Worm (Caenorhabditis elegans) whole organism, young adult: ENCODE results near the gene ptr-15.

Source experiments
- B0019.2 ChIP-seq: fragments of 200-800 bp; sonication (Bioruptor generic); conservative IDR thresholded peaks from 2 replicates; pipeline ENCODE4 v1.3.6; 2022; ENCODE audit warnings: missing genetic modification reagents, missing genetic modification characterization, missing compliant biosample characterization
- C06A6.2 ChIP-seq: fragments of 200-800 bp; sonication (Bioruptor generic); conservative IDR thresholded peaks from 2 replicates; pipeline ENCODE4 v1.3.6; 2022; ENCODE audit warnings: missing genetic modification characterization, missing compliant biosample characterization
- F37B4.10 ChIP-seq: fragments of 200-800 bp; sonication (Bioruptor generic); IDR thresholded peaks from 2 replicates; pipeline ENCODE4 v1.3.6; 2022; ENCODE audit warnings: missing genetic modification characterization, missing compliant biosample characterization
- F49E8.2 ChIP-seq: sonication (generic microtip); optimal IDR thresholded peaks from 3 replicates; lab custom pipeline; 2017; ENCODE audit warnings: missing genetic modification characterization, mild to moderate bottlenecking, missing compliant biosample characterization, antibody characterized with exemption, moderate library complexity; ENCODE audit not compliant: insufficient read depth
- F55B11.4 ChIP-seq: sonication (generic microtip); optimal IDR thresholded peaks from 2 replicates; lab custom pipeline; 2016; ENCODE audit warnings: missing compliant biosample characterization, missing genetic modification characterization, borderline replicate concordance; ENCODE audit not compliant: insufficient read depth
- F57C9.4 ChIP-seq: sonication (generic microtip); optimal IDR thresholded peaks from 2 replicates; lab custom pipeline; 2017; ENCODE audit warnings: mild to moderate bottlenecking, missing genetic modification characterization, missing compliant biosample characterization
- K11D2.4 ChIP-seq: fragments of 200-800 bp; sonication (Bioruptor generic); IDR thresholded peaks from 2 replicates; pipeline ENCODE4 v1.3.6; 2022; ENCODE audit warnings: missing genetic modification reagents, missing genetic modification characterization, missing compliant biosample characterization
- Y56A3A.18 ChIP-seq: fragments of 200-800 bp; sonication (Bioruptor generic); IDR thresholded peaks from 2 replicates; pipeline ENCODE4 v1.3.6; 2022; ENCODE audit warnings: missing genetic modification reagents, missing genetic modification characterization, missing compliant biosample characterization
- Y67H2A.10 ChIP-seq: fragments of 200-800 bp; sonication (Bioruptor generic); conservative IDR thresholded peaks from 2 replicates; pipeline ENCODE4 v1.3.6; 2022; ENCODE audit warnings: missing genetic modification reagents, missing genetic modification characterization, missing compliant biosample characterization
- Y95B8A.8 ChIP-seq: fragments of 200-800 bp; sonication (Bioruptor generic); IDR thresholded peaks from 2 replicates; pipeline ENCODE4 v1.3.6; 2022; ENCODE audit warnings: missing genetic modification reagents, missing genetic modification characterization, missing compliant biosample characterization
- ZK185.1 ChIP-seq: sonication (generic microtip); optimal IDR thresholded peaks from 2 replicates; lab custom pipeline; 2016; ENCODE audit warnings: mild to moderate bottlenecking, missing genetic modification characterization, missing compliant biosample characterization; ENCODE audit not compliant: poor library complexity, severe bottlenecking
- akir-1 ChIP-seq: fragments of 200-800 bp; sonication (Bioruptor generic); optimal IDR thresholded peaks from 2 replicates; lab custom pipeline; 2018; ENCODE audit warnings: mild to moderate bottlenecking, missing genetic modification characterization, moderate library complexity, missing compliant biosample characterization
- ama-1 ChIP-seq, 3 experiments: fragments of 150-350 bp in 1 of 3; sonication (generic microtip) in 2 of 3; optimal IDR thresholded peaks; 2 replicates each; lab custom pipeline; 2014 to 2018; ENCODE audit warnings: missing biosample characterization in 2 of 3, missing genetic modification characterization in 2 of 3, missing genetic modification reagents in 2 of 3
- aptf-2 ChIP-seq: fragments of 200-800 bp; sonication (Bioruptor generic); conservative IDR thresholded peaks from 2 replicates; pipeline ENCODE4 v1.3.6; 2022; ENCODE audit warnings: missing genetic modification reagents, missing genetic modification characterization, missing compliant biosample characterization
- aptf-3 ChIP-seq: fragments of 200-800 bp; sonication (Bioruptor generic); IDR thresholded peaks from 2 replicates; pipeline ENCODE4 v1.3.6; 2022; ENCODE audit warnings: missing genetic modification characterization, missing compliant biosample characterization
- attf-6 ChIP-seq: fragments of 200-800 bp; sonication (Bioruptor generic); IDR thresholded peaks from 2 replicates; pipeline ENCODE4 v1.3.6; 2022; ENCODE audit warnings: missing genetic modification reagents, missing genetic modification characterization, missing compliant biosample characterization
- bed-1 ChIP-seq: fragments of 200-800 bp; sonication (Bioruptor generic); IDR thresholded peaks from 2 replicates; pipeline ENCODE4 v1.3.6; 2022; ENCODE audit warnings: missing genetic modification reagents, missing genetic modification characterization, missing compliant biosample characterization
- bed-2 ChIP-seq: fragments of 200-800 bp; sonication (Bioruptor generic); IDR thresholded peaks from 2 replicates; pipeline ENCODE4 v1.3.6; 2022; ENCODE audit warnings: missing genetic modification reagents, missing genetic modification characterization, missing compliant biosample characterization
- ccch-3 ChIP-seq: fragments of 200-800 bp; sonication (Bioruptor generic); optimal IDR thresholded peaks from 2 replicates; lab custom pipeline; 2018; ENCODE audit warnings: mild to moderate bottlenecking, missing genetic modification characterization, missing compliant biosample characterization
- ceh-40 ChIP-seq: fragments of 200-800 bp; sonication (Bioruptor generic); IDR thresholded peaks from 2 replicates; pipeline ENCODE4 v1.3.6; 2022; ENCODE audit warnings: missing genetic modification characterization, missing compliant biosample characterization
- dox-1 ChIP-seq: fragments of 200-800 bp; sonication (Bioruptor generic); IDR thresholded peaks from 2 replicates; pipeline ENCODE4 v1.3.6; 2022; ENCODE audit warnings: missing genetic modification reagents, missing genetic modification characterization, missing compliant biosample characterization
- egl-18 ChIP-seq: fragments of 200-800 bp; sonication (Bioruptor generic); IDR thresholded peaks from 2 replicates; pipeline ENCODE4 v1.3.6; 2022; ENCODE audit warnings: missing genetic modification reagents, missing genetic modification characterization, missing compliant biosample characterization
- egl-44 ChIP-seq: fragments of 200-800 bp; sonication (Bioruptor generic); IDR thresholded peaks from 2 replicates; pipeline ENCODE4 v1.3.6; 2022; ENCODE audit warnings: missing genetic modification reagents, missing genetic modification characterization, missing compliant biosample characterization
- hrde-1 ChIP-seq: sonication (generic microtip); optimal IDR thresholded peaks from 2 replicates; lab custom pipeline; 2016; ENCODE audit warnings: missing genetic modification characterization, mild to moderate bottlenecking, missing compliant biosample characterization, moderate library complexity, missing genotype, missing genetic modification reagents, borderline replicate concordance
- let-607 ChIP-seq, 2 experiments: fragments of 200-800 bp in 1 of 2; sonication (Bioruptor generic) in 1 of 2; sonication (generic microtip) in 1 of 2; optimal IDR thresholded peaks; 2 replicates each; lab custom pipeline; 2016 to 2018; ENCODE audit warnings: mild to moderate bottlenecking in 2 of 2, missing compliant biosample characterization in 2 of 2, missing genetic modification characterization in 2 of 2, moderate library complexity in 2 of 2, missing genotype in 1 of 2
- lin-26 ChIP-seq: fragments of 200-800 bp; sonication (Bioruptor generic); IDR thresholded peaks from 2 replicates; pipeline ENCODE4 v1.3.6; 2022; ENCODE audit warnings: missing genetic modification reagents, missing genetic modification characterization, missing compliant biosample characterization
- lin-40 ChIP-seq: sonication (generic microtip); optimal IDR thresholded peaks from 2 replicates; lab custom pipeline; 2016; ENCODE audit warnings: missing genetic modification characterization, mild to moderate bottlenecking, missing compliant biosample characterization, missing genotype, missing genetic modification reagents
- lin-54 ChIP-seq: fragments of 200-800 bp; sonication (Bioruptor generic); optimal IDR thresholded peaks from 2 replicates; lab custom pipeline; 2018; ENCODE audit warnings: mild to moderate bottlenecking, missing genetic modification characterization, missing compliant biosample characterization
- lsy-27 ChIP-seq: sonication (generic microtip); optimal IDR thresholded peaks from 2 replicates; lab custom pipeline; 2017; ENCODE audit warnings: missing genetic modification characterization, mild to moderate bottlenecking, missing compliant biosample characterization, antibody characterized with exemption, missing genotype, borderline replicate concordance; ENCODE audit not compliant: insufficient read depth
- madf-3 ChIP-seq: fragments of 200-800 bp; sonication (Bioruptor generic); IDR thresholded peaks from 2 replicates; pipeline ENCODE4 v1.3.6; 2022; ENCODE audit warnings: missing genetic modification reagents, missing genetic modification characterization, missing compliant biosample characterization
- mcd-1 ChIP-seq: fragments of 200-800 bp; sonication (Bioruptor generic); IDR thresholded peaks from 2 replicates; pipeline ENCODE4 v1.3.6; 2022; ENCODE audit warnings: missing genetic modification reagents, missing genetic modification characterization, missing compliant biosample characterization
- nfya-2 ChIP-seq: fragments of 200-800 bp; sonication (Bioruptor generic); IDR thresholded peaks from 2 replicates; pipeline ENCODE4 v1.3.6; 2022; ENCODE audit warnings: missing genetic modification reagents, missing genetic modification characterization, missing compliant biosample characterization
- nhr-27 ChIP-seq: fragments of 200-800 bp; sonication (Bioruptor generic); optimal IDR thresholded peaks from 2 replicates; lab custom pipeline; 2018; ENCODE audit warnings: mild to moderate bottlenecking, missing genetic modification characterization, moderate library complexity, missing compliant biosample characterization
- rec-8 ChIP-seq, 2 experiments: sonication (generic microtip); optimal IDR thresholded peaks; 2 replicates each; lab custom pipeline; 2016; ENCODE audit warnings: mild to moderate bottlenecking in 2 of 2, missing genetic modification characterization in 2 of 2, missing genetic modification reagents in 2 of 2, missing genotype in 2 of 2, missing biosample characterization in 1 of 2, missing compliant biosample characterization in 1 of 2, moderate library complexity in 1 of 2
- sdz-38 ChIP-seq: sonication (generic microtip); optimal IDR thresholded peaks from 2 replicates; lab custom pipeline; 2016; ENCODE audit warnings: missing genotype, missing genetic modification characterization, missing compliant biosample characterization
- sea-2 ChIP-seq: fragments of 200-800 bp; sonication (Bioruptor generic); IDR thresholded peaks from 2 replicates; pipeline ENCODE4 v1.3.6; 2022; ENCODE audit warnings: missing genetic modification characterization, missing compliant biosample characterization
- snpc-1.1 ChIP-seq: sonication (generic microtip); optimal IDR thresholded peaks from 2 replicates; lab custom pipeline; 2017; ENCODE audit warnings: missing genetic modification characterization, mild to moderate bottlenecking, missing compliant biosample characterization, antibody characterized with exemption, moderate library complexity, missing genotype, missing genetic modification reagents; ENCODE audit not compliant: insufficient read depth
- tlf-1 ChIP-seq: fragments of 200-800 bp; sonication (Bioruptor generic); optimal IDR thresholded peaks from 2 replicates; lab custom pipeline; 2018; ENCODE audit warnings: mild to moderate bottlenecking, missing genetic modification characterization, missing compliant biosample characterization
- unc-130 ChIP-seq: sonication (generic microtip); optimal IDR thresholded peaks from 2 replicates; lab custom pipeline; 2016; ENCODE audit warnings: missing genetic modification reagents, missing genetic modification characterization, missing compliant biosample characterization
- unc-62 ChIP-seq: fragments of 150-350 bp; optimal IDR thresholded peaks from 2 replicates; lab custom pipeline; 2014; ENCODE audit warnings: missing biosample characterization, missing genetic modification reagents, missing genetic modification characterization
- ztf-26 ChIP-seq: sonication (generic microtip); optimal IDR thresholded peaks from 2 replicates; lab custom pipeline; 2017; ENCODE audit warnings: missing genetic modification characterization, missing compliant biosample characterization
- ztf-28 ChIP-seq: fragments of 200-800 bp; sonication (Bioruptor generic); IDR thresholded peaks from 2 replicates; pipeline ENCODE4 v1.3.6; 2022; ENCODE audit warnings: missing genetic modification reagents, missing genetic modification characterization, missing compliant biosample characterization

Gene ptr-15

ce11 chrV:6951306-6951705 is 18.5 kb downstream of the ptr-15 start, which contains the start of gene T07H8.11:
T07H8.11 (minus strand) TSS chrV:6951406.
- no peak for TF ChIP-seq egl-18 (GFP tag; lab: Robert Waterston, UW)
- no peak for TF ChIP-seq akir-1 (GFP tag; lab: Kevin White, UChicago)
- TF ChIP-seq lsy-27 (tag; lab: Kevin White, UChicago), result no peak
- no peak for TF ChIP-seq madf-3 (GFP tag; lab: Robert Waterston, UW)
- TF ChIP-seq Y56A3A.18 (GFP tag; lab: Robert Waterston, UW), result no peak
- no peak for TF ChIP-seq ztf-26 (tag; lab: Kevin White, UChicago)
- TF ChIP-seq C06A6.2 (GFP tag; lab: Robert Waterston, UW), result no peak
- no peak for TF ChIP-seq F37B4.10 (GFP tag; lab: Robert Waterston, UW)
- TF ChIP-seq lin-26, result no peak
- no peak for TF ChIP-seq egl-44 (GFP tag; lab: Robert Waterston, UW)

ce11 chrV:6949770-6950169 is 20.0 kb downstream of the ptr-15 start, which contains the start of gene Y57E12B.11:
Y57E12B.11 (minus strand) TSS chrV:6949870.
- no peak for TF ChIP-seq egl-44 (GFP tag; lab: Robert Waterston, UW)
- TF ChIP-seq F57C9.4 (tag; lab: Kevin White, UChicago), result no peak
- no peak for TF ChIP-seq tlf-1
- TF ChIP-seq bed-2 (GFP tag; lab: Robert Waterston, UW), result no peak
- no peak for TF ChIP-seq Y95B8A.8 (GFP tag; lab: Robert Waterston, UW)
- TF ChIP-seq ama-1 (optimal IDR thresholded peaks at IDR 0.05; lab: Kevin White, UChicago), result no peak
- TF ChIP-seq ama-1 (GFP tag; optimal IDR thresholded peaks at IDR 0.05; lab: Kevin White, UChicago), result no peak
- TF ChIP-seq snpc-1.1 (tag; lab: Kevin White, UChicago), result no peak
- no peak for TF ChIP-seq ztf-28 (GFP tag; lab: Robert Waterston, UW)
- no peak for TF ChIP-seq sdz-38 (tag; lab: Kevin White, UChicago)
- no peak for TF ChIP-seq ZK185.1 (tag; lab: Kevin White, UChicago)
- TF ChIP-seq sea-2 (GFP tag; lab: Robert Waterston, UW), result no peak
- TF ChIP-seq unc-130 (GFP tag; lab: Kevin White, UChicago), result no peak
- TF ChIP-seq bed-1 (GFP tag; lab: Robert Waterston, UW), result no peak
- no peak for TF ChIP-seq ceh-40
- no peak for TF ChIP-seq hrde-1 (tag; lab: Kevin White, UChicago)
- no peak for TF ChIP-seq nhr-27 (tag; lab: Kevin White, UChicago)
- no peak for TF ChIP-seq mcd-1 (GFP tag; lab: Robert Waterston, UW)
- no peak for TF ChIP-seq let-607 (tag; optimal IDR thresholded peaks at IDR 0.05; lab: Kevin White, UChicago)

ce11 chrV:6948225-6948624 is 21.6 kb downstream of the ptr-15 start, which contains the start of gene Y57E12B.1:
Y57E12B.1 (plus strand) TSS chrV:6948525.
- TF ChIP-seq attf-6 (GFP tag; lab: Robert Waterston, UW) (no peak), aptf-2 (GFP tag; lab: Robert Waterston, UW) (no peak), F49E8.2 (no peak), Y67H2A.10 (no peak), K11D2.4 (no peak), ZK185.1 (tag; lab: Kevin White, UChicago) (no peak), egl-18 (GFP tag; lab: Robert Waterston, UW) (no peak), aptf-3 (GFP tag; lab: Robert Waterston, UW) (no peak), rec-8 (tag; optimal IDR thresholded peaks at IDR 0.05; lab: Kevin White, UChicago) (no peak), lin-54 (no peak), ccch-3 (GFP tag; lab: Kevin White, UChicago) (no peak), B0019.2 (GFP tag; lab: Robert Waterston, UW) (no peak), unc-62 (GFP tag; lab: Kevin White, UChicago) (no peak), nfya-2 (no peak), dox-1 (GFP tag; lab: Robert Waterston, UW) (no peak), lsy-27 (tag; lab: Kevin White, UChicago) (no peak), F55B11.4 (tag; lab: Kevin White, UChicago) (no peak), lin-40 (tag; lab: Kevin White, UChicago) (no peak), Y95B8A.8 (GFP tag; lab: Robert Waterston, UW) (no peak), C06A6.2 (GFP tag; lab: Robert Waterston, UW) (no peak)
- TF ChIP-seq, all 124 proteins: peak for 0
